Worm (Caenorhabditis elegans) whole organism, young adult: Measurements from ENCODE around the gene sre-2.

Source experiments
- B0336.3 ChIP-seq: fragments of 200-800 bp; sonication (Bioruptor generic); IDR thresholded peaks from 2 replicates; pipeline ENCODE4 v1.3.6; 2022; ENCODE audit warnings: missing genetic modification characterization, missing compliant biosample characterization
- C17E4.6 ChIP-seq: fragments of 200-800 bp; sonication (Bioruptor generic); IDR thresholded peaks from 2 replicates; pipeline ENCODE4 v1.3.6; 2022; ENCODE audit warnings: missing genetic modification reagents, missing genetic modification characterization, missing compliant biosample characterization
- F10E7.11 ChIP-seq: sonication (generic microtip); optimal IDR thresholded peaks from 2 replicates; lab custom pipeline; 2017; ENCODE audit warnings: mild to moderate bottlenecking, missing genetic modification characterization, moderate library complexity, missing compliant biosample characterization
- F23B12.7 ChIP-seq: sonication (generic microtip); optimal IDR thresholded peaks from 2 replicates; lab custom pipeline; 2017; ENCODE audit warnings: missing genetic modification characterization, mild to moderate bottlenecking, missing compliant biosample characterization, antibody characterized with exemption, moderate library complexity; ENCODE audit not compliant: insufficient read depth
- F37B4.10 ChIP-seq: fragments of 200-800 bp; sonication (Bioruptor generic); IDR thresholded peaks from 2 replicates; pipeline ENCODE4 v1.3.6; 2022; ENCODE audit warnings: missing genetic modification characterization, missing compliant biosample characterization
- F39B2.1 ChIP-seq: fragments of 200-800 bp; sonication (Bioruptor generic); IDR thresholded peaks from 2 replicates; pipeline ENCODE4 v1.3.6; 2022; ENCODE audit warnings: missing genetic modification reagents, missing genetic modification characterization, missing compliant biosample characterization
- F49E8.2 ChIP-seq: sonication (generic microtip); optimal IDR thresholded peaks from 3 replicates; lab custom pipeline; 2017; ENCODE audit warnings: missing genetic modification characterization, mild to moderate bottlenecking, missing compliant biosample characterization, antibody characterized with exemption, moderate library complexity; ENCODE audit not compliant: insufficient read depth
- K12H6.12 ChIP-seq: fragments of 200-800 bp; sonication (Bioruptor generic); optimal IDR thresholded peaks from 2 replicates; lab custom pipeline; 2018; ENCODE audit warnings: mild to moderate bottlenecking, missing genetic modification characterization, missing compliant biosample characterization
- Y53G8AR.9 ChIP-seq: fragments of 200-800 bp; sonication (Bioruptor generic); conservative IDR thresholded peaks from 2 replicates; pipeline ENCODE4 v1.3.6; 2022; ENCODE audit warnings: missing genetic modification reagents, missing genetic modification characterization, missing compliant biosample characterization
- Y67H2A.10 ChIP-seq: fragments of 200-800 bp; sonication (Bioruptor generic); conservative IDR thresholded peaks from 2 replicates; pipeline ENCODE4 v1.3.6; 2022; ENCODE audit warnings: missing genetic modification reagents, missing genetic modification characterization, missing compliant biosample characterization
- bed-2 ChIP-seq: fragments of 200-800 bp; sonication (Bioruptor generic); IDR thresholded peaks from 2 replicates; pipeline ENCODE4 v1.3.6; 2022; ENCODE audit warnings: missing genetic modification reagents, missing genetic modification characterization, missing compliant biosample characterization
- cebp-1 ChIP-seq, 2 experiments: fragments of 200-800 bp in 1 of 2; sonication (Bioruptor generic) in 1 of 2; sonication (generic microtip) in 1 of 2; IDR thresholded peaks in 1 of 2; optimal IDR thresholded peaks in 1 of 2; 2 replicates each; pipeline versions ENCODE4 v1.3.6 to Lab custom; 2017 to 2022; ENCODE audit warnings: missing compliant biosample characterization in 2 of 2, missing genetic modification characterization in 2 of 2, mild to moderate bottlenecking in 1 of 2, missing genetic modification reagents in 1 of 2, moderate library complexity in 1 of 2
- ceh-40 ChIP-seq: fragments of 200-800 bp; sonication (Bioruptor generic); IDR thresholded peaks from 2 replicates; pipeline ENCODE4 v1.3.6; 2022; ENCODE audit warnings: missing genetic modification characterization, missing compliant biosample characterization
- ceh-58 ChIP-seq: fragments of 200-800 bp; sonication (Bioruptor generic); IDR thresholded peaks from 2 replicates; pipeline ENCODE4 v1.3.6; 2022; ENCODE audit warnings: missing genetic modification characterization, missing compliant biosample characterization
- ceh-79 ChIP-seq: sonication (generic microtip); optimal IDR thresholded peaks from 2 replicates; lab custom pipeline; 2017; ENCODE audit warnings: mild to moderate bottlenecking, missing genetic modification characterization, missing compliant biosample characterization
- dox-1 ChIP-seq: fragments of 200-800 bp; sonication (Bioruptor generic); IDR thresholded peaks from 2 replicates; pipeline ENCODE4 v1.3.6; 2022; ENCODE audit warnings: missing genetic modification reagents, missing genetic modification characterization, missing compliant biosample characterization
- dpff-1 ChIP-seq: sonication (generic microtip); optimal IDR thresholded peaks from 2 replicates; lab custom pipeline; 2017; ENCODE audit warnings: mild to moderate bottlenecking, missing genetic modification characterization, missing compliant biosample characterization
- egl-44 ChIP-seq: fragments of 200-800 bp; sonication (Bioruptor generic); IDR thresholded peaks from 2 replicates; pipeline ENCODE4 v1.3.6; 2022; ENCODE audit warnings: missing genetic modification reagents, missing genetic modification characterization, missing compliant biosample characterization
- egrh-3 ChIP-seq: fragments of 200-800 bp; sonication (Bioruptor generic); IDR thresholded peaks from 2 replicates; pipeline ENCODE4 v1.3.6; 2022; ENCODE audit warnings: missing genetic modification reagents, missing genetic modification characterization, missing compliant biosample characterization
- gei-17 ChIP-seq: fragments of 200-800 bp; sonication (Bioruptor generic); optimal IDR thresholded peaks from 2 replicates; lab custom pipeline; 2018; ENCODE audit warnings: mild to moderate bottlenecking, missing genetic modification characterization, missing compliant biosample characterization
- hmg-1.2 ChIP-seq: fragments of 200-800 bp; sonication (Bioruptor generic); IDR thresholded peaks from 2 replicates; pipeline ENCODE4 v1.3.6; 2022; ENCODE audit warnings: missing genetic modification reagents, missing genetic modification characterization, missing compliant biosample characterization
- hrde-1 ChIP-seq: sonication (generic microtip); optimal IDR thresholded peaks from 2 replicates; lab custom pipeline; 2016; ENCODE audit warnings: missing genetic modification characterization, mild to moderate bottlenecking, missing compliant biosample characterization, moderate library complexity, missing genotype, missing genetic modification reagents, borderline replicate concordance
- hsf-1 ChIP-seq: fragments of 200-800 bp; sonication (Bioruptor generic); IDR thresholded peaks from 2 replicates; pipeline ENCODE4 v1.3.6; 2022; ENCODE audit warnings: missing genetic modification reagents, missing genetic modification characterization, missing compliant biosample characterization
- lag-1 ChIP-seq: fragments of 200-800 bp; sonication (Bioruptor generic); IDR thresholded peaks from 2 replicates; pipeline ENCODE4 v1.3.6; 2022; ENCODE audit warnings: missing genetic modification reagents, missing genetic modification characterization, missing compliant biosample characterization
- lin-35 ChIP-seq, 3 experiments: fragments of 150-350 bp in 2 of 3; sonication (generic microtip) in 1 of 3; optimal IDR thresholded peaks; 2 replicates each; lab custom pipeline; 2014 to 2018; ENCODE audit warnings: missing biosample characterization in 3 of 3, missing genetic modification characterization in 3 of 3, missing genetic modification reagents in 3 of 3
- lir-1 ChIP-seq: fragments of 200-800 bp; sonication (Bioruptor generic); conservative IDR thresholded peaks from 2 replicates; pipeline ENCODE4 v1.3.6; 2022; ENCODE audit warnings: missing genetic modification reagents, missing genetic modification characterization, missing compliant biosample characterization
- lsl-1 ChIP-seq: fragments of 200-800 bp; sonication (Bioruptor generic); optimal IDR thresholded peaks from 2 replicates; lab custom pipeline; 2018; ENCODE audit warnings: mild to moderate bottlenecking, missing genetic modification characterization, moderate library complexity, missing compliant biosample characterization
- lsy-27 ChIP-seq: sonication (generic microtip); optimal IDR thresholded peaks from 2 replicates; lab custom pipeline; 2017; ENCODE audit warnings: missing genetic modification characterization, mild to moderate bottlenecking, missing compliant biosample characterization, antibody characterized with exemption, missing genotype, borderline replicate concordance; ENCODE audit not compliant: insufficient read depth
- madf-10 ChIP-seq: sonication (generic microtip); optimal IDR thresholded peaks from 2 replicates; lab custom pipeline; 2016; ENCODE audit warnings: mild to moderate bottlenecking, missing genetic modification characterization, missing compliant biosample characterization
- mxl-1 ChIP-seq: sonication (generic microtip); optimal IDR thresholded peaks from 2 replicates; lab custom pipeline; 2016; ENCODE audit warnings: missing genetic modification characterization, missing compliant biosample characterization
- nhr-179 ChIP-seq: sonication (generic microtip); optimal IDR thresholded peaks from 2 replicates; lab custom pipeline; 2016; ENCODE audit warnings: mild to moderate bottlenecking, missing genetic modification characterization, missing compliant biosample characterization
- nhr-90 ChIP-seq: sonication (generic microtip); optimal IDR thresholded peaks from 2 replicates; lab custom pipeline; 2016; ENCODE audit warnings: missing genotype, mild to moderate bottlenecking, missing genetic modification characterization, missing compliant biosample characterization
- pbrm-1 ChIP-seq: fragments of 200-800 bp; sonication (Bioruptor generic); IDR thresholded peaks from 2 replicates; pipeline ENCODE4 v1.3.6; 2022; ENCODE audit warnings: missing genetic modification reagents, missing genetic modification characterization, missing compliant biosample characterization
- rec-8 ChIP-seq, 2 experiments: sonication (generic microtip); optimal IDR thresholded peaks; 2 replicates each; lab custom pipeline; 2016; ENCODE audit warnings: mild to moderate bottlenecking in 2 of 2, missing genetic modification characterization in 2 of 2, missing genetic modification reagents in 2 of 2, missing genotype in 2 of 2, missing biosample characterization in 1 of 2, missing compliant biosample characterization in 1 of 2, moderate library complexity in 1 of 2
- repo-1 ChIP-seq: sonication (generic microtip); optimal IDR thresholded peaks from 2 replicates; lab custom pipeline; 2017; ENCODE audit warnings: mild to moderate bottlenecking, missing genetic modification characterization, missing compliant biosample characterization
- rpc-1 ChIP-seq, 2 experiments: fragments of 150-350 bp in 1 of 2; sonication (generic microtip) in 1 of 2; optimal IDR thresholded peaks; 2 replicates each; lab custom pipeline; 2014 to 2018; ENCODE audit warnings: missing biosample characterization in 1 of 2, missing genetic modification characterization in 1 of 2, missing genetic modification reagents in 1 of 2, missing genotype in 1 of 2
- snpc-1.3 ChIP-seq: sonication (generic microtip); optimal IDR thresholded peaks from 2 replicates; lab custom pipeline; 2017; ENCODE audit warnings: missing genetic modification characterization, mild to moderate bottlenecking, missing compliant biosample characterization, antibody characterized with exemption, moderate library complexity, missing genotype, missing genetic modification reagents; ENCODE audit not compliant: insufficient read depth
- snpc-3.4 ChIP-seq: sonication (generic microtip); optimal IDR thresholded peaks from 2 replicates; lab custom pipeline; 2017; ENCODE audit warnings: missing genetic modification characterization, mild to moderate bottlenecking, missing compliant biosample characterization, antibody characterized with exemption, moderate library complexity, missing genotype, missing genetic modification reagents
- somi-1 ChIP-seq: fragments of 200-800 bp; sonication (Bioruptor generic); optimal IDR thresholded peaks from 2 replicates; lab custom pipeline; 2018; ENCODE audit warnings: mild to moderate bottlenecking, missing genetic modification characterization, missing compliant biosample characterization
- tbp1 ChIP-seq: fragments of 200-800 bp; sonication (Bioruptor generic); optimal IDR thresholded peaks from 2 replicates; lab custom pipeline; 2018; ENCODE audit warnings: mild to moderate bottlenecking, missing genetic modification characterization, missing compliant biosample characterization
- tlf-1 ChIP-seq: fragments of 200-800 bp; sonication (Bioruptor generic); optimal IDR thresholded peaks from 2 replicates; lab custom pipeline; 2018; ENCODE audit warnings: mild to moderate bottlenecking, missing genetic modification characterization, missing compliant biosample characterization
- xnd-1 ChIP-seq: sonication (generic microtip); optimal IDR thresholded peaks from 2 replicates; lab custom pipeline; 2016; ENCODE audit warnings: missing genotype, missing genetic modification reagents, missing genetic modification characterization, missing compliant biosample characterization
- zim-3 ChIP-seq: sonication (generic microtip); optimal IDR thresholded peaks from 2 replicates; lab custom pipeline; 2017; ENCODE audit warnings: mild to moderate bottlenecking, missing genetic modification characterization, moderate library complexity, missing compliant biosample characterization
- ztf-26 ChIP-seq: sonication (generic microtip); optimal IDR thresholded peaks from 2 replicates; lab custom pipeline; 2017; ENCODE audit warnings: missing genetic modification characterization, missing compliant biosample characterization

The sre-2 gene

DNA sequence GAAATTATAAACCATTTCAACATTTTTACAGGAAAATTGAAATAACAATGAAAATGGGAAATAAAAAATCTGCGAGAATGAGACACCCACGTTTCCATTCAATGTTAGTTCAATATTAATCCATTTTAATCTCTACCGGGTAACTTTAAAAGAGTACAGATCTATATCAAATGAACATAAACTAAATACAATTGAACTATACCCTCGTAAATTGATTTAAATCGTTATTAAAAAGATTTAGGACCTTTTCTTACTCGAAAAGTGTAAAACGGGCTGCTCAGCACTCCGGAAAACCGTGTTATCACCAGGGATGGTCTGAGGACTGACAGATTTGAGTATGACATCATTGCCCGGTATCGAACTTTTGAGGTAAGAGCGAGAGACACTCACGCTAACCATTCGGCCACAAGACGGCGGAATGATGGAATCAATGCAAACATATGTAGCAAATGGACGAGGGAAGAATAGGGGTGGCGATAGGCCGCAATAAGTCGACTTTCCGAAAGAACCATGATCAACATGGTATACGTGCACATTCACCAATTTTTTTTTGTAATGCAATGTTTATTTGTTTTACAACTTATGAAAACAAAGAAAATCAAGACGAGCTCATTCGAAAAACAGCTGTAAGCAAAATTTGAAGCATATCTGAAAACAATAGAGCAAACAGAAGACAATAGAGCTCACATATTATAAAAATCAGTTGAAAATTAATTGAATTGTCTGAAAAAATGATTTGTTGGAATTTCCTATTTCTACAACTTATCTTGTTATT, 5.2 kb upstream of the sre-2 start, which contains the start of the genes chst-1 and C41C4.9 (continued):
- TF ChIP-seq gei-17 (GFP tag; lab: Kevin White, UChicago): no peak
- TF ChIP-seq ceh-40 (GFP tag; lab: Robert Waterston, UW): peak; percentile 92
- peak; percentile 83 for TF ChIP-seq dpff-1
- TF ChIP-seq tlf-1: peak; percentile 64
- TF ChIP-seq lsl-1 (GFP tag; lab: Kevin White, UChicago): no peak
- TF ChIP-seq C17E4.6 (GFP tag; lab: Robert Waterston, UW): no peak; the same call in 1 of the 2 replicates
- TF ChIP-seq xnd-1 (tag; lab: Kevin White, UChicago): no peak
- TF ChIP-seq egrh-3 (GFP tag; lab: Robert Waterston, UW): no peak
- TF ChIP-seq bed-2 (GFP tag; lab: Robert Waterston, UW): no peak
- TF ChIP-seq Y53G8AR.9 (GFP tag; lab: Robert Waterston, UW): 0 out of 2 replicates have a peak, but pooled peaks have one; percentile 32
- TF ChIP-seq hsf-1 (GFP tag; lab: Robert Waterston, UW): peak; percentile 33; the same call in 1 of the 2 replicates
- TF ChIP-seq lir-1 (GFP tag; lab: Robert Waterston, UW): no peak; the same call in 1 of the 2 replicates
- 0 out of 2 replicates have a peak, but pooled peaks have one; percentile 90 for TF ChIP-seq F37B4.10 (GFP tag; lab: Robert Waterston, UW)
- TF ChIP-seq Y67H2A.10 (GFP tag; lab: Robert Waterston, UW): no peak
- peak; percentile 67 for TF ChIP-seq nhr-179 (tag; lab: Kevin White, UChicago)
- no peak for TF ChIP-seq ceh-58
- TF ChIP-seq zim-3: peak; percentile 95
- TF ChIP-seq egl-44 (GFP tag; lab: Robert Waterston, UW): peak; percentile 95
- peak; percentile 92 for TF ChIP-seq snpc-1.3 (tag; lab: Kevin White, UChicago)
- peak; percentile 88 for TF ChIP-seq F10E7.11 (tag; lab: Kevin White, UChicago)
- TF ChIP-seq tbp1: peak; percentile 96
- TF ChIP-seq somi-1 (GFP tag; lab: Kevin White, UChicago): peak; percentile 70
- peak; percentile 23; the same call in 1 of the 2 replicates for TF ChIP-seq cebp-1 (GFP tag; IDR thresholded peaks at IDR 0.05; lab: Robert Waterston, UW)
- TF ChIP-seq cebp-1 (tag; optimal IDR thresholded peaks at IDR 0.05; lab: Kevin White, UChicago): no peak
- peak; percentile 85 to 97 for TF ChIP-seq rec-8 (tag; optimal IDR thresholded peaks at IDR 0.05; lab: Kevin White, UChicago)
- no peak; the same call in 1 of the 2 replicates for TF ChIP-seq pbrm-1 (GFP tag; lab: Robert Waterston, UW)
- TF ChIP-seq F23B12.7: peak; percentile 81
- peak; percentile 41 for TF ChIP-seq F49E8.2
- TF ChIP-seq ceh-79: peak; percentile 92
- TF ChIP-seq lag-1: 0 out of 2 replicates have a peak, but pooled peaks have one; percentile 38
- TF ChIP-seq F39B2.1 (GFP tag; lab: Robert Waterston, UW): peak; percentile 58; the same call in 1 of the 2 replicates
- no peak for TF ChIP-seq dox-1
- TF ChIP-seq hrde-1 (tag; lab: Kevin White, UChicago): peak; percentile 80
- peak; percentile 92 for TF ChIP-seq mxl-1
- TF ChIP-seq hmg-1.2: peak; percentile 69
- peak; percentile 78 for TF ChIP-seq repo-1
- peak; percentile 57 for TF ChIP-seq K12H6.12 (tag; lab: Kevin White, UChicago)
- TF ChIP-seq nhr-90 (tag; lab: Kevin White, UChicago): peak; percentile 96
- TF ChIP-seq lin-35 (GFP tag; optimal IDR thresholded peaks at IDR 0.05; lab: Kevin White, UChicago): no peak
- peak; percentile 76 for TF ChIP-seq snpc-3.4
- peak; percentile 75 for TF ChIP-seq madf-10 (tag; lab: Kevin White, UChicago)
- no peak; the same call in 1 of the 2 replicates for TF ChIP-seq B0336.3 (GFP tag; lab: Robert Waterston, UW)
- TF ChIP-seq lsy-27 (tag; lab: Kevin White, UChicago): peak; percentile 8
- peak; percentile 88 for TF ChIP-seq ztf-26 (tag; lab: Kevin White, UChicago)
- peak; percentile 94 for TF ChIP-seq rpc-1 (optimal IDR thresholded peaks at IDR 0.05; lab: Kevin White, UChicago)
- TF ChIP-seq rpc-1 (tag; optimal IDR thresholded peaks at IDR 0.05; lab: Kevin White, UChicago): peak; percentile 97
